Worm (Caenorhabditis elegans): ENCODE measurements around the gene srx-5.

Gene srx-5

DNA sequence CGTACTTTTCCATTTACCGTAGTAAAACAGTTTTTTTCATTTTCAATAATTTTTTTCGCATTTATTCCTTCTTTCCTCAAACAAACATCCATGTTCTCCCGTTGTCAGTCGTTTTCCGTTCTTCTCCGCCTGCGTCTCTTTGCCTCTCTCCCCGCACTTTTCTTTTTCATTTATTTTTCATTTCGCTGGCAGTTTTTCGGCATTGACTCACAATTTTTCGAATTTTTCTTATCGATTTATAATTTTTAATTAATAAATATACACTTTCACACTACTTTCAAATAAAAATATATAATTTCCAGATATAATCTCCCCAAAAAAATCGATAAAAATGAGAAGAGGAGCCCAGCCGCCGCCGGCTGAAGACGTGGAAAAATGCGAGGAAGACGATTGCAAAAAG is 12.5 kb upstream of the srx-5 start, which contains the start of gene H25P19.1:
Gene H25P19.1 (plus strand): TSS at position 301 of the 400 bp plus-strand sequence.
- TF ChIP-seq unc-3 (GFP tag; conservative IDR thresholded peaks at IDR 0.05), result no peak
- TF ChIP-seq unc-3 (tag; optimal IDR thresholded peaks at IDR 0.05), result no peak
- no peak for TF ChIP-seq sox-4 (tag; optimal IDR thresholded peaks at IDR 0.05)
- no peak for TF ChIP-seq K02D7.2 (tag; optimal IDR thresholded peaks at IDR 0.05)
- no peak for TF ChIP-seq pha-4 (tag; optimal IDR thresholded peaks at IDR 0.05)
- TF ChIP-seq ceh-9 (tag; optimal IDR thresholded peaks at IDR 0.05), result no peak
- TF ChIP-seq nhr-11 (tag; optimal IDR thresholded peaks at IDR 0.05), result no peak
- TF ChIP-seq ceh-6 (GFP tag; optimal IDR thresholded peaks at IDR 0.05), result no peak
- peak; percentile 32 for TF ChIP-seq ceh-48 (tag; optimal IDR thresholded peaks at IDR 0.05)

ce11 chrV:689538-689937 is 10.3 kb upstream of the srx-5 start:
- TF ChIP-seq nhr-232 (tag; optimal IDR thresholded peaks at IDR 0.05) (no peak), ceh-14 (tag; optimal IDR thresholded peaks at IDR 0.05) (no peak), pag-3 (tag; optimal IDR thresholded peaks at IDR 0.05; ENCODE audit: borderline replicate concordance) (no peak), zip-5 (tag; optimal IDR thresholded peaks at IDR 0.05) (no peak), ceh-48 (tag; optimal IDR thresholded peaks at IDR 0.05) (no peak), ceh-6 (GFP tag; optimal IDR thresholded peaks at IDR 0.05) (no peak), pros-1 (tag; optimal IDR thresholded peaks at IDR 0.05) (no peak), pha-4 (tag; optimal IDR thresholded peaks at IDR 0.05) (no peak), pqm-1 (tag; optimal IDR thresholded peaks at IDR 0.05) (no peak), K02D7.2 (tag; optimal IDR thresholded peaks at IDR 0.05) (no peak), K09A11.1 (tag; optimal IDR thresholded peaks at IDR 0.05; ENCODE audit: insufficient read depth) (no peak)

DNA sequence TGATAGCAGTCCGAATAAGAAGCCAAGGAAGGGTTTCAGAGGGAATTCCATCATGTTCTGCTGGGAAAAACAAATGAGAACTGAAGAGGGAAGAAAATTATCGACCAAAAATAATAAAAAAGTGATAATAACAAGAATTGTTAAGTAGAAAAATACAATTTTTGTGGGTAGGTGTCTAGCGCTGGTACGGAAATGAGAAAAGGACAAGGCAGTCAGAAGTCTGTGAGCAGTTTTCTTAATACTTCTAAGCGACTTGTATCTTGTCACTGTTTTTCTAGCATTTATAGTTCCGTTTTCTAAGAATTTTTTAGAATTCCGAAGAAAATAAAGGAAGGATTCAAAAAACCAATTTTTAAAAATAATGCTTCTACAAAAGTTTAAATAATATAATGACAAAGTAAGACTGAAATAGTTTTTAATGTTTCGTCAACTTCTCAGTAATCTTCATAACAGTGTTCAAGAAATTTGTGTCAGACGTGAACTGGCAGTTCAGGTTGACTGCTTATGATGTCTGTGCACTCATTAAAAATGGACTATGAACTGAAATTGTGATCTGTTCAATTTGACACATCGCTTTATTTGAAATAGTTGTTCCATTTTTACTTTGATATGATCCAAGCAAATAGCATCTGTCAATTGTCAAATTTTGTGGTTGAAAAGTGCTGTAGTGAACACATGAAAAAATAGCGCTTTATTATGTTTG is 7.0 kb upstream of the srx-5 start, which contains the start of gene srx-4:
Gene srx-4 (minus strand): TSS at position 51 of the 703 bp plus-strand sequence.
- TF ChIP-seq rnt-1 (tag; optimal IDR thresholded peaks at IDR 0.05), result no peak
- no peak for TF ChIP-seq lim-6 (tag; optimal IDR thresholded peaks at IDR 0.05)
- no peak for TF ChIP-seq sox-4 (tag; optimal IDR thresholded peaks at IDR 0.05)
- no peak for TF ChIP-seq elt-2 (tag; optimal IDR thresholded peaks at IDR 0.05)
- no peak for TF ChIP-seq ceh-34 (tag; optimal IDR thresholded peaks at IDR 0.05)

ce11 chrV:694625-695024 is 5.3 kb upstream of the srx-5 start, which contains the start of gene srj-53:
Gene srj-53, minus strand, starts transcription at chrV:694725.
- TF ChIP-seq unc-3 (GFP tag; conservative IDR thresholded peaks at IDR 0.05) (no peak), unc-3 (tag; optimal IDR thresholded peaks at IDR 0.05) (no peak), ztf-16 (tag; optimal IDR thresholded peaks at IDR 0.05) (no peak), madf-2 (tag; optimal IDR thresholded peaks at IDR 0.05) (no peak), ceh-2 (tag; optimal IDR thresholded peaks at IDR 0.05) (no peak), zip-5 (tag; optimal IDR thresholded peaks at IDR 0.05) (no peak), lim-6 (tag; optimal IDR thresholded peaks at IDR 0.05) (no peak), pag-3 (tag; optimal IDR thresholded peaks at IDR 0.05; ENCODE audit: borderline replicate concordance) (no peak), sox-4 (tag; optimal IDR thresholded peaks at IDR 0.05) (no peak), nhr-232 (tag; optimal IDR thresholded peaks at IDR 0.05) (no peak), pqm-1 (tag; optimal IDR thresholded peaks at IDR 0.05) (no peak), hlh-15 (tag; optimal IDR thresholded peaks at IDR 0.05) (no peak), ama-1 (optimal IDR thresholded peaks at IDR 0.05) (no peak), ets-4 (tag; optimal IDR thresholded peaks at IDR 0.05) (no peak), ceh-22 (tag; optimal IDR thresholded peaks at IDR 0.05) (no peak), odd-2 (tag; optimal IDR thresholded peaks at IDR 0.05) (no peak), ref-2 (tag; optimal IDR thresholded peaks at IDR 0.05) (no peak), che-1 (tag; optimal IDR thresholded peaks at IDR 0.05) (no peak), unc-86 (tag; optimal IDR thresholded peaks at IDR 0.05) (no peak), hlh-8 (tag; optimal IDR thresholded peaks at IDR 0.05) (no peak)

ce11 chrV:695914-696313 is 4.0 kb upstream of the srx-5 start, which contains the start of gene srj-52:
Gene srj-52, minus strand, starts transcription at chrV:696014.
- TF ChIP-seq sox-4 (tag; optimal IDR thresholded peaks at IDR 0.05) (no peak), Y22D7AL.16 (tag; optimal IDR thresholded peaks at IDR 0.05) (no peak), unc-86 (tag; optimal IDR thresholded peaks at IDR 0.05) (no peak), lim-6 (tag; optimal IDR thresholded peaks at IDR 0.05) (no peak), fkh-6 (tag; optimal IDR thresholded peaks at IDR 0.05) (no peak), pat-9 (tag; optimal IDR thresholded peaks at IDR 0.05) (no peak), mec-3 (tag; optimal IDR thresholded peaks at IDR 0.05; ENCODE audit: borderline replicate concordance) (no peak), lin-11 (tag; optimal IDR thresholded peaks at IDR 0.05) (no peak), sdc-2 (tag; optimal IDR thresholded peaks at IDR 0.05) (no peak), syd-9 (tag; optimal IDR thresholded peaks at IDR 0.05) (no peak), hlh-13 (GFP tag; optimal IDR thresholded peaks at IDR 0.05) (no peak), unc-42 (tag; optimal IDR thresholded peaks at IDR 0.05) (no peak), ceh-31 (tag; optimal IDR thresholded peaks at IDR 0.05) (no peak), hlh-8 (tag; optimal IDR thresholded peaks at IDR 0.05) (no peak)
